Fruit fly (Drosophila melanogaster) Kc167 (cell line): ENCODE results near the gene CG6726.

Source experiments
- Sin3A ChIP-seq: fragments of >200 bp; optimal IDR thresholded peaks from 2 replicates; lab custom pipeline; 2018; ENCODE audit warnings: missing external identifiers
- h ChIP-seq: fragments of >200 bp; optimal IDR thresholded peaks from 3 replicates; lab custom pipeline; 2018; ENCODE audit warnings: missing external identifiers
- insv ChIP-seq: fragments of >200 bp; optimal IDR thresholded peaks from 3 replicates; lab custom pipeline; 2018; ENCODE audit warnings: missing external identifiers

DNA sequence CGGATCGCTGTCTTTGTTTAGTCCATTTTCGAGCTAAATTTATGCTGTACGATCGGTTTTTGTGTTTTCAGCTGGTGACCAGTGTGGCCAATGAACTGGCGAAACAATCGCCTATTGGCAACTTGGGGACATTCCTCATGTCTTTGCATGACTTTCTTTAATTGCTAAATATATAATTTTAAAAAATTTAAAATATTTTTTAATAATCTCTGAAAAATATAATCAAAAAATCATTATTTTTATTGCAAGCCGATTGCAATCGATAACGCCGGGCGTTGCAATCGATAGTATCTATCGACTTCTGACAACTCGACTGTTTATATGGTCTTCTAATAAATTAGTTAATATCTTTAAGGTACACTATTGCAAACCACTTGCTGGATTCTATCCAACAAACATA, 30.3 kb upstream of the CG6726 start, which contains the start of the genes sav and Ublcp1:
- TF ChIP-seq Sin3A (lab: Kevin White, UChicago): no peak
- no peak for TF ChIP-seq insv (lab: Kevin White, UChicago)
- TF ChIP-seq h: no peak
